Worm (Caenorhabditis elegans): ENCODE measurements around the gene Y57A10C.1.

- no peak for TF ChIP-seq ama-1 (optimal IDR thresholded peaks at IDR 0.05)
- TF ChIP-seq ama-1 (GFP tag; optimal IDR thresholded peaks at IDR 0.05): no peak
- TF ChIP-seq egl-44 (GFP tag; IDR thresholded peaks at IDR 0.05): no peak
- no peak for TF ChIP-seq aptf-2 (GFP tag; conservative IDR thresholded peaks at IDR 0.05)
Measured at ce11 chrII:12417514-12417913, 5.2 kb upstream of the Y57A10C.1 start, which contains the start of gene sre-27.
